Worm (Caenorhabditis elegans) whole organism, late embryonic: ENCODE results near the gene H34I24.1.

Experiments used
- C08G9.2 ChIP-seq: sonication (generic microtip); optimal IDR thresholded peaks from 2 replicates; lab custom pipeline; 2016; ENCODE audit warnings: mild to moderate bottlenecking, missing genetic modification characterization, moderate library complexity, missing compliant biosample characterization
- C38D4.7 ChIP-seq: fragments of 200-800 bp; sonication (Bioruptor generic); optimal IDR thresholded peaks from 2 replicates; lab custom pipeline; 2018; ENCODE audit warnings: mild to moderate bottlenecking, missing genetic modification characterization, moderate library complexity, missing compliant biosample characterization
- F13H6.1 ChIP-seq: sonication (generic microtip); optimal IDR thresholded peaks from 2 replicates; lab custom pipeline; 2016; ENCODE audit warnings: missing genetic modification characterization, missing compliant biosample characterization
- T23F11.4 ChIP-seq: fragments of 200-800 bp; sonication (Bioruptor generic); optimal IDR thresholded peaks from 2 replicates; lab custom pipeline; 2018; ENCODE audit warnings: mild to moderate bottlenecking, missing genetic modification characterization, missing compliant biosample characterization
- ceh-18 ChIP-seq: sonication (generic microtip); optimal IDR thresholded peaks from 2 replicates; lab custom pipeline; 2016; ENCODE audit warnings: missing genetic modification characterization, missing compliant biosample characterization
- ceh-22 ChIP-seq: sonication (generic microtip); optimal IDR thresholded peaks from 2 replicates; lab custom pipeline; 2017; ENCODE audit warnings: missing biosample characterization, missing genetic modification characterization
- ceh-24 ChIP-seq: sonication (generic microtip); optimal IDR thresholded peaks from 2 replicates; lab custom pipeline; 2016; ENCODE audit warnings: mild to moderate bottlenecking, missing genetic modification characterization, missing compliant biosample characterization
- ceh-31 ChIP-seq: sonication (generic microtip); optimal IDR thresholded peaks from 2 replicates; lab custom pipeline; 2016; ENCODE audit warnings: missing genetic modification characterization, missing compliant biosample characterization
- ceh-45 ChIP-seq: fragments of 200-800 bp; sonication (Bioruptor generic); IDR thresholded peaks from 2 replicates; pipeline ENCODE4 v1.3.6; 2022; ENCODE audit warnings: missing genetic modification reagents, missing genetic modification characterization, missing compliant biosample characterization
- ceh-48 ChIP-seq: sonication (generic microtip); optimal IDR thresholded peaks from 2 replicates; lab custom pipeline; 2016; ENCODE audit warnings: missing genetic modification characterization, inconsistent platforms, missing compliant biosample characterization
- ceh-6 ChIP-seq: fragments of 200-800 bp; sonication (Bioruptor generic); optimal IDR thresholded peaks from 2 replicates; lab custom pipeline; 2018; ENCODE audit warnings: mild to moderate bottlenecking, missing genetic modification characterization, missing compliant biosample characterization
- ceh-9 ChIP-seq: sonication (generic microtip); optimal IDR thresholded peaks from 2 replicates; lab custom pipeline; 2016; ENCODE audit warnings: mild to moderate bottlenecking, missing genetic modification characterization, inconsistent platforms, missing compliant biosample characterization
- che-1 ChIP-seq: sonication (generic microtip); optimal IDR thresholded peaks from 2 replicates; lab custom pipeline; 2016; ENCODE audit warnings: mild to moderate bottlenecking, missing genetic modification characterization, missing compliant biosample characterization
- fkh-6 ChIP-seq: sonication (generic microtip); optimal IDR thresholded peaks from 2 replicates; lab custom pipeline; 2016; ENCODE audit warnings: missing genetic modification characterization, missing compliant biosample characterization
- gmeb-2 ChIP-seq: sonication (generic microtip); optimal IDR thresholded peaks from 2 replicates; lab custom pipeline; 2016; ENCODE audit warnings: missing genetic modification characterization, inconsistent platforms, missing compliant biosample characterization
- hlh-8 ChIP-seq: sonication (generic microtip); optimal IDR thresholded peaks from 2 replicates; lab custom pipeline; 2016; ENCODE audit warnings: missing genotype, missing genetic modification characterization, missing compliant biosample characterization
- lim-6 ChIP-seq: sonication (generic microtip); optimal IDR thresholded peaks from 2 replicates; lab custom pipeline; 2016; ENCODE audit warnings: missing genetic modification characterization, missing compliant biosample characterization
- madf-2 ChIP-seq: sonication (generic microtip); optimal IDR thresholded peaks from 2 replicates; lab custom pipeline; 2017; ENCODE audit warnings: missing genetic modification characterization, missing compliant biosample characterization
- nfya-1 ChIP-seq: sonication (generic microtip); optimal IDR thresholded peaks from 2 replicates; lab custom pipeline; 2017; ENCODE audit warnings: missing genetic modification characterization, mild to moderate bottlenecking, missing compliant biosample characterization, antibody characterized with exemption, moderate library complexity
- nhr-232 ChIP-seq: sonication (generic microtip); optimal IDR thresholded peaks from 2 replicates; lab custom pipeline; 2016; ENCODE audit warnings: missing genetic modification characterization, missing compliant biosample characterization
- npax-4 ChIP-seq: sonication (generic microtip); optimal IDR thresholded peaks from 2 replicates; lab custom pipeline; 2016; ENCODE audit warnings: missing genetic modification characterization, missing compliant biosample characterization
- sox-2 ChIP-seq: fragments of 200-800 bp; sonication (Bioruptor generic); IDR thresholded peaks from 2 replicates; pipeline ENCODE4 v1.3.6; 2022; ENCODE audit warnings: missing genetic modification reagents, missing genetic modification characterization, missing compliant biosample characterization
- sox-4 ChIP-seq: sonication (generic microtip); optimal IDR thresholded peaks from 2 replicates; lab custom pipeline; 2017; ENCODE audit warnings: mild to moderate bottlenecking, missing genetic modification characterization, inconsistent platforms, missing compliant biosample characterization
- syd-9 ChIP-seq: sonication (generic microtip); optimal IDR thresholded peaks from 2 replicates; lab custom pipeline; 2016; ENCODE audit warnings: mild to moderate bottlenecking, missing genetic modification characterization, moderate library complexity, missing compliant biosample characterization
- tbx-2 ChIP-seq: sonication (generic microtip); optimal IDR thresholded peaks from 2 replicates; lab custom pipeline; 2016; ENCODE audit warnings: missing genetic modification characterization, missing compliant biosample characterization
- tbx-7 ChIP-seq: sonication (generic microtip); optimal IDR thresholded peaks from 2 replicates; lab custom pipeline; 2016; ENCODE audit warnings: missing genotype, missing genetic modification characterization, missing compliant biosample characterization
- ttx-3 ChIP-seq: sonication (generic microtip); optimal IDR thresholded peaks from 2 replicates; lab custom pipeline; 2016; ENCODE audit warnings: missing genetic modification reagents, missing genetic modification characterization, missing compliant biosample characterization
- unc-3 ChIP-seq, 2 experiments: fragments of 200-800 bp in 1 of 2; sonication (Bioruptor generic) in 1 of 2; sonication (generic microtip) in 1 of 2; conservative IDR thresholded peaks in 1 of 2; optimal IDR thresholded peaks in 1 of 2; 2 replicates each; pipeline versions ENCODE4 v1.3.6 to Lab custom; 2016 to 2022; ENCODE audit warnings: missing compliant biosample characterization in 2 of 2, missing genetic modification characterization in 2 of 2, missing genetic modification reagents in 1 of 2
- unc-42 ChIP-seq: sonication (generic microtip); optimal IDR thresholded peaks from 2 replicates; lab custom pipeline; 2016; ENCODE audit warnings: missing genotype, missing genetic modification characterization, missing compliant biosample characterization
- ztf-16 ChIP-seq: sonication (generic microtip); optimal IDR thresholded peaks from 2 replicates; lab custom pipeline; 2017; ENCODE audit warnings: missing genetic modification characterization, missing compliant biosample characterization

The H34I24.1 gene

DNA sequence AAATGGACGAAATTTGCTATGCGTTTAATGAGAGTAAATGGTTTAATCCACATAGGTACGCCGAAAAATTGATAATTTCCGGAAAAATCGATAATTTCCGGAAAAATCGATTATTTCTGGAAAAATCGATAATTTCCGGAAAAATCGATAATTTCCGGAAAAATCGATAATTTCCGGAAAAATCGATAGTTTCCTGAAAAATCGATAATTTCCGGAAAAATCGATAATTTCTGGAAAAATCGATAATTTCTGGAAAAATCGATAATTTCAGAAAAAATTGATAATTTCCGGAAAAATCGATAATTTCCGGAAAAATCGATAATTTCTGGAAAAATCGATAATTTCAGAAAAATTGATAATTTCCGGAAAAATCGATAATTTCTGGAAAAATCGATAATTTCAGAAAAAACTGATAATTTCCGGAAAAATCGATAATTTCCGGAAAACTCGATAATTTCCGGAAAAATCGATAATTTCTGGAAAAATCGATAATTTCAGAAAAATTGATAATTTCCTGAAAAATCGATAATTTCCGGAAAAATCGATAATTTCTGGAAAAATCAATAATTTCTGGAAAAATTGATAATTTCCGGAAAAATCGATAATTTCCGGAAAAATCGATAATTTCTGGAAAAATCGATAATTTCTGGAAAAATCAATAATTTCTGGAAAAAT, 10.0 kb upstream of the H34I24.1 start:
- TF ChIP-seq ceh-48 (tag; lab: Kevin White, UChicago), result peak; percentile 94

DNA sequence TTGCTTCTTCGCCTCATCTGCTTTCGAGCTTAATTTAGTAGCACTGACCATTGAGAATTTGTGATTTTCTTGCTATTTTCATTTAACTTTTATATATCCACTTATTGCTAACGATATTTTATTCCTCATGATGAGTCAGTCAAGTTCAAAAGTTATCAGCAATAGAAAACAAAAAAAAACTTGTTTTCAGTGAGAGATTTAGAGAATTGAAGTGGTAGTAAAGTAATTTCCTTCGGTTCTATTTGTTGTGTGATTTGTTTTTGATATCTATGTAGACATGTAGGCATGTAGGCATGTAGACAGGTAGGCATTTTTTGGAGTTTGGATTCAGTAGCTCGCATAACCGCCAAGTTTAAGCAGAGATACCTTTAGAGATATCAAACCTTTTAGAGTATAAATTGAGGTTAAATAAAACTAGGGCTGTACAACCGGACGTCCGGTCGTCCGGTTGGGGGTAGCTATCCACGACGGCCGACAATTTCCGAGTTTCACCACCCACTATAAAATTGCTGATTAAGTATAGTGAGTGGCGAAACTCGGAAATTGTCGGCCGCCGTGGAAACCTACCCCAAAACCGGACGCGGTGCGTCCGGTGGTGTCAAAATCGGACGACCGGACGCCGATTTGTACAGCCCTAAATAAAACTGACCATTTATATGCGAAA, 5.8 kb upstream of the H34I24.1 start, which contains the start of gene Y71H2AR.2:
Y71H2AR.2 (minus strand) TSS at position 51 of the 664 bp plus-strand sequence.
- TF ChIP-seq fkh-6 (tag; lab: Kevin White, UChicago), result no peak
- no peak for TF ChIP-seq lim-6 (tag; lab: Kevin White, UChicago)
- no peak for TF ChIP-seq T23F11.4 (GFP tag; lab: Kevin White, UChicago)
- no peak for TF ChIP-seq tbx-2 (tag; lab: Kevin White, UChicago)
- TF ChIP-seq ttx-3 (tag; lab: Kevin White, UChicago), result no peak
- TF ChIP-seq ceh-6 (GFP tag; lab: Kevin White, UChicago), result no peak
- TF ChIP-seq, all 69 proteins: peak for 0

DNA sequence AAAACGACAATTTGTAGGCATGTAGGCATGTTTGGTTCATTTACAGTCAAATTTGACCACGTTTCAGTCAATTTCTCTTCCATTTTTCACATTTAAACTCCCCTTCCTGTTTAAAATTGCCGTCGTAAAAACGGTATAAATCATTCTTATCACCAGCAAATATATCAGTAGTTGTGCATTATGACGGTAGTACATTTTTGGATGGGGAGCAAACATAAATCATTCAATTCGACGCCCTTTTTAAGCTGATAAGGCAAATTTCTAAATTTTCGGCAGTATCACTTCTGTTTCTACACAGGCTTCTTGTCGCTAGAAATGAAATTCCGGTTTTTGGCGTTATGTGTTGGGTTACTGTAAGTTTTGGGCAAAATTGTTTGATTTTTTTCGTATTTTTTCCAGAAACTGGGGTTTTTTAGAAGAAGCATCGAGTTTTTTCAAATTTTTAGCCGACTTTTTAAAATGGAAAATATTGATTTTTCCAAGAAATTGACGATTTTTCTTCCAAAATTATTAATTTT, 4.9 kb upstream of the H34I24.1 start, which contains the start of gene H34I24.2:
H34I24.2 (plus strand) TSS at position 189 of the 518 bp plus-strand sequence.
- TF ChIP-seq gmeb-2 (tag; lab: Kevin White, UChicago) (no peak), nfya-1 (tag; lab: Kevin White, UChicago) (no peak), unc-3 (GFP tag; conservative IDR thresholded peaks at IDR 0.05; lab: Robert Waterston, UW) (no peak), unc-3 (tag; optimal IDR thresholded peaks at IDR 0.05; lab: Kevin White, UChicago) (no peak), tbx-7 (tag; lab: Kevin White, UChicago) (no peak), ceh-24 (no peak), T23F11.4 (GFP tag; lab: Kevin White, UChicago) (no peak), fkh-6 (tag; lab: Kevin White, UChicago) (no peak), nhr-232 (tag; lab: Kevin White, UChicago) (no peak), npax-4 (tag; lab: Kevin White, UChicago) (no peak), ttx-3 (tag; lab: Kevin White, UChicago) (no peak)

DNA sequence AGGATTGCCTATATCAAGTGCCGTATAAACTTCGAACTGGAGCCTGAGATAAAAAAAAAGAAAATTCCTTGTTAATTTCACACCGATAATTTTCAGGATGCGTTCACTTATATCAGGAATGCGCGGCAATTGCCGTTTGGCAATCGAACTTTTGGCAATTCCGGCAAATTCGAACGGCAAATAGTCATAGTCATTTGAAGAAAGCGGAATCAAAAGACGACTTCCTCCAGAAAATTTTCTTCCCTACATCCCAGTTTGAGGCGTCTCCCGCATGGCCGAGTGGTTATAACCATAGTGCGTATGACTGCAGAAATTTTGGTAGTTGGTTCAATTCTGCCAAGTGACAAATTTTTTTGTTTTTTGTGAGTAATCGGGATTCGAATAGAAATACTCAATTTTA, 9.1 kb downstream of the H34I24.1 start, which contains the start of gene F56F11.4:
F56F11.4 (plus strand) TSS at position 301 of the 400 bp plus-strand sequence.
- no peak for TF ChIP-seq ceh-18
- no peak for TF ChIP-seq madf-2 (tag; lab: Kevin White, UChicago)
- no peak for TF ChIP-seq sox-2
- no peak for TF ChIP-seq ceh-22 (tag; lab: Kevin White, UChicago)
- no peak for TF ChIP-seq che-1 (tag; lab: Kevin White, UChicago)
- no peak for TF ChIP-seq ceh-9 (tag; lab: Kevin White, UChicago)
- TF ChIP-seq hlh-8 (tag; lab: Kevin White, UChicago), result no peak
- TF ChIP-seq ceh-31 (tag; lab: Kevin White, UChicago), result no peak
- no peak for TF ChIP-seq C38D4.7 (GFP tag; lab: Kevin White, UChicago)
- TF ChIP-seq ceh-6 (GFP tag; lab: Kevin White, UChicago), result no peak
- TF ChIP-seq gmeb-2 (tag; lab: Kevin White, UChicago), result no peak
- no peak for TF ChIP-seq C08G9.2 (tag; lab: Kevin White, UChicago)
- no peak for TF ChIP-seq unc-42
- no peak for TF ChIP-seq F13H6.1 (tag; lab: Kevin White, UChicago)
- no peak for TF ChIP-seq syd-9 (tag; lab: Kevin White, UChicago)
- no peak for TF ChIP-seq ceh-45 (GFP tag; lab: Robert Waterston, UW)
- TF ChIP-seq ttx-3 (tag; lab: Kevin White, UChicago), result no peak
- no peak for TF ChIP-seq ztf-16 (tag; lab: Kevin White, UChicago)
- TF ChIP-seq sox-4 (tag; lab: Kevin White, UChicago), result no peak
